Fruit fly (Drosophila melanogaster): ENCODE data around the gene ebd1.

Gene ebd1

DNA sequence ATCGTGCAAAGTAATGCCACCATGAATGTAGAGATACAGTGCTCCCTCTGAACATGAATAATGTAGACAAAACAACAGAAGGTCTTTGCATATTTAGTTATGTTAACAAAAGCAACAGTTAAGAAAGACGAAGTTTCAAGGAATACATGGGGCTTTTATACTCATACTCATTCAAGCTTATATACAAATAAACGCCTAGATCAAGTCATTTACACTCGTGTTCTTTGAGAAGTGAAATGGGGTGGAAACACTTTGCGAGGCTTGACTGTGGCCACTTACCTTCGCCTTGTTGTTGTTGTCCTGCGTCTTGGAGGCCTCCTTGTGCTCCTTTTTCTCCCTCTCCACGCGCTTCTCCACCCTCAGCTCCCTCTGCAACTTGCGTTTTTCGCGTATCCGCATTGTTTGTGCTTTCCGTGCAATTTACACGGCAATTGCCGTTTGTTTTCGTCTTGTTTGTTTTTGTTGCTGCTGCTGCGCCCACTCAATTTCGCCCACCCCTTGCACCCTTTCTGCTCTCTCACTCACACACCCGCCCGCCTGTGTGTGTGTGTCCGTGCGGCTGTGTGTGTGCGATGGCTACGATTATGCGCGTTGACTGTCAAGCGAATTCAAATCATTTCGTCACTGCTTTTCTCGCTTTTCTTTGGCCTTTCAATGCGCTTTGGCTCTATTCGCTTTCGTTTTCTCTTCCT lies 454 bp downstream of the ebd1 start:
- TF ChIP-seq CG15710 (tag; optimal IDR thresholded peaks at IDR 0.05) (peak; percentile 27), CG17806 (tag; optimal IDR thresholded peaks at IDR 0.05) (peak; percentile 10), CG8159 (tag; optimal IDR thresholded peaks at IDR 0.05) (peak; percentile 43), CG9948 (tag; optimal IDR thresholded peaks at IDR 0.05) (no peak), fd96Ca (GFP tag; IDR thresholded peaks at IDR 0.05) (no peak)

- TF ChIP-seq CG8301 (tag; optimal IDR thresholded peaks at IDR 0.05) (peak; percentile 1), EcR (GFP tag; optimal IDR thresholded peaks at IDR 0.05) (peak; percentile 37), fd96Ca (GFP tag; IDR thresholded peaks at IDR 0.05) (no peak), rn (GFP tag; IDR thresholded peaks at IDR 0.05) (no peak), Pif1B (GFP tag; optimal IDR thresholded peaks at IDR 0.05) (no peak), CG9948 (tag; optimal IDR thresholded peaks at IDR 0.05) (no peak), Ets98B (GFP tag; IDR thresholded peaks at IDR 0.05) (no peak; the same call in 1 of the 2 replicates), CG10348 (GFP tag; IDR thresholded peaks at IDR 0.05) (no peak), CG8159 (tag; optimal IDR thresholded peaks at IDR 0.05) (no peak), D1 (tag; optimal IDR thresholded peaks at IDR 0.05) (no peak), gl (tag; optimal IDR thresholded peaks at IDR 0.05) (peak; percentile 0), CG32121 (GFP tag; IDR thresholded peaks at IDR 0.05) (no peak), CG14655 (GFP tag; optimal IDR thresholded peaks at IDR 0.05) (no peak), CG13204 (GFP tag; optimal IDR thresholded peaks at IDR 0.05) (peak; percentile 30), CG34367 (tag; optimal IDR thresholded peaks at IDR 0.05) (no peak), CG17806 (tag; optimal IDR thresholded peaks at IDR 0.05) (no peak), Snoo (tag; optimal IDR thresholded peaks at IDR 0.05) (no peak), Pif1A (GFP tag; optimal IDR thresholded peaks at IDR 0.05) (peak; percentile 51), CG12605 (GFP tag; IDR thresholded peaks at IDR 0.05) (0 out of 2 replicates have a peak, but pooled peaks have one; percentile 30), CG4496 (GFP tag; IDR thresholded peaks at IDR 0.05) (peak; percentile 9; the same call in 1 of the 3 replicates), CG15710 (tag; optimal IDR thresholded peaks at IDR 0.05) (no peak)
Measured at dm6 chr3L:682420-682882, 2.9 kb downstream of the ebd1 start, which contains the start of gene CG3386. TSS of gene CG3386 (minus strand) at chr3L:682470.

- peak; percentile 19 for TF ChIP-seq CG15710 (tag; optimal IDR thresholded peaks at IDR 0.05)
- no peak for TF ChIP-seq CG13204 (GFP tag; optimal IDR thresholded peaks at IDR 0.05)
- no peak for TF ChIP-seq CG34367 (tag; optimal IDR thresholded peaks at IDR 0.05)
- TF ChIP-seq CG9948 (tag; optimal IDR thresholded peaks at IDR 0.05), result no peak
- no peak for TF ChIP-seq CG12605 (GFP tag; IDR thresholded peaks at IDR 0.05)
- no peak for TF ChIP-seq CG8301 (tag; optimal IDR thresholded peaks at IDR 0.05)
- peak; percentile 48; the same call in 1 of the 3 replicates for TF ChIP-seq CG4496 (GFP tag; IDR thresholded peaks at IDR 0.05)
- TF ChIP-seq Snoo (tag; optimal IDR thresholded peaks at IDR 0.05), result peak; percentile 23
- peak; percentile 58 for TF ChIP-seq Pif1B (GFP tag; optimal IDR thresholded peaks at IDR 0.05)
- peak; percentile 34 for TF ChIP-seq CG8159 (tag; optimal IDR thresholded peaks at IDR 0.05)
- 0 out of 2 replicates have a peak, but pooled peaks have one; percentile 14 for TF ChIP-seq CG32121 (GFP tag; IDR thresholded peaks at IDR 0.05)
- TF ChIP-seq CG14655 (GFP tag; optimal IDR thresholded peaks at IDR 0.05), result no peak
- TF ChIP-seq rn (GFP tag; IDR thresholded peaks at IDR 0.05), result no peak
- no peak for TF ChIP-seq fd96Ca (GFP tag; IDR thresholded peaks at IDR 0.05)
- TF ChIP-seq CG17806 (tag; optimal IDR thresholded peaks at IDR 0.05), result no peak
- peak; percentile 22 for TF ChIP-seq Pif1A (GFP tag; optimal IDR thresholded peaks at IDR 0.05)
- TF ChIP-seq CG10348 (GFP tag; IDR thresholded peaks at IDR 0.05), result no peak
- TF ChIP-seq Ets98B (GFP tag; IDR thresholded peaks at IDR 0.05), result peak; percentile 33; the same call in 1 of the 2 replicates
- TF ChIP-seq EcR (GFP tag; optimal IDR thresholded peaks at IDR 0.05), result no peak
- TF ChIP-seq D1 (tag; optimal IDR thresholded peaks at IDR 0.05), result no peak
- TF ChIP-seq gl (tag; optimal IDR thresholded peaks at IDR 0.05), result no peak
Measured at dm6 chr3L:681793-682369, 3.5 kb downstream of the ebd1 start.

dm6 chr3L:680258-680657 lies 5.1 kb downstream of the ebd1 start, which contains the start of gene CG17129:
TSS of gene CG17129 (minus strand) at chr3L:680326.
- TF ChIP-seq CG32121 (GFP tag; IDR thresholded peaks at IDR 0.05) (peak; percentile 32; the same call in 1 of the 2 replicates), CG8301 (tag; optimal IDR thresholded peaks at IDR 0.05) (peak; percentile 36), Ets98B (GFP tag; IDR thresholded peaks at IDR 0.05) (peak; percentile 40; the same call in 1 of the 2 replicates), EcR (GFP tag; optimal IDR thresholded peaks at IDR 0.05) (no peak), CG34367 (tag; optimal IDR thresholded peaks at IDR 0.05) (no peak), fd96Ca (GFP tag; IDR thresholded peaks at IDR 0.05) (peak; percentile 40; the same call in 1 of the 3 replicates), CG4496 (GFP tag; IDR thresholded peaks at IDR 0.05) (no peak; the same call in 2 of the 3 replicates), CG17806 (tag; optimal IDR thresholded peaks at IDR 0.05) (no peak), CG9948 (tag; optimal IDR thresholded peaks at IDR 0.05) (no peak), CG8159 (tag; optimal IDR thresholded peaks at IDR 0.05) (peak; percentile 3), CG15710 (tag; optimal IDR thresholded peaks at IDR 0.05) (no peak), Snoo (tag; optimal IDR thresholded peaks at IDR 0.05) (no peak), D1 (tag; optimal IDR thresholded peaks at IDR 0.05) (no peak), Pif1B (GFP tag; optimal IDR thresholded peaks at IDR 0.05) (no peak), gl (tag; optimal IDR thresholded peaks at IDR 0.05) (no peak), CG14655 (GFP tag; optimal IDR thresholded peaks at IDR 0.05) (peak; percentile 6), CG12605 (GFP tag; IDR thresholded peaks at IDR 0.05) (no peak), CG10348 (GFP tag; IDR thresholded peaks at IDR 0.05) (no peak), Pif1A (GFP tag; optimal IDR thresholded peaks at IDR 0.05) (peak; percentile 7), CG13204 (GFP tag; optimal IDR thresholded peaks at IDR 0.05) (no peak), rn (GFP tag; IDR thresholded peaks at IDR 0.05) (peak; percentile 34; the same call in 1 of the 2 replicates)

DNA sequence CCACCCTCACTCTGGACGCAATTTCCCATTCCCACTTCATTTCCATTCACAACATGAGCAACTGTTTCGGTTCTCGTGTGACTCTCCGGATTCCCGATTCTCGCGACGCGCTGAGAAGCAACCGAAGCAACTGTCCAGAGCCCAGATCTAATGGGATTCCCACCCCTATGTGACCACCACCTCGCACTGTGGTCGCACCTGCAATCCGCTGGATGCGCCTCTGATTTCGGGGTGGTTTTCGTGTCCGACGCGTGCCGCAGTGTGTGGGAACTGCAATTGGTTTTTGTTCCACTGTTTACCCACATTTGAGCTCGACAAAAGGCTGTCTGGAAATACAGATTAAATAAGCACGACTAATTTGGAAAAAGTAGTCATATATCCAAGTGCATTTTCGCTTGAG lies 9.5 kb downstream of the ebd1 start:
- no peak for TF ChIP-seq Pif1A (GFP tag; optimal IDR thresholded peaks at IDR 0.05)
- no peak for TF ChIP-seq Snoo (tag; optimal IDR thresholded peaks at IDR 0.05)
- no peak for TF ChIP-seq CG13204 (GFP tag; optimal IDR thresholded peaks at IDR 0.05)
- TF ChIP-seq Pif1B (GFP tag; optimal IDR thresholded peaks at IDR 0.05), result no peak
- TF ChIP-seq CG9948 (tag; optimal IDR thresholded peaks at IDR 0.05), result no peak
- no peak for TF ChIP-seq CG8159 (tag; optimal IDR thresholded peaks at IDR 0.05)
- no peak for TF ChIP-seq Ets98B (GFP tag; IDR thresholded peaks at IDR 0.05)
- TF ChIP-seq CG14655 (GFP tag; optimal IDR thresholded peaks at IDR 0.05), result no peak
- TF ChIP-seq CG4496 (GFP tag; IDR thresholded peaks at IDR 0.05), result no peak
- TF ChIP-seq gl (tag; optimal IDR thresholded peaks at IDR 0.05), result no peak

Measured in whole organism, pupa.